Worm (Caenorhabditis elegans) whole organism, L3 larva: ENCODE results near the gene srd-43.

Source experiments
- ama-1 ChIP-seq: fragments of 150-350 bp; optimal IDR thresholded peaks from 2 replicates; lab custom pipeline; 2018
- lin-15B ChIP-seq: fragments of 150-350 bp; optimal IDR thresholded peaks from 2 replicates; lab custom pipeline; 2014; ENCODE audit warnings: missing biosample characterization, missing genetic modification characterization
- nhr-237 ChIP-seq: fragments of 150-350 bp; optimal IDR thresholded peaks from 2 replicates; lab custom pipeline; 2014; ENCODE audit warnings: missing biosample characterization, missing genetic modification characterization
- pha-4 ChIP-seq: fragments of 150-350 bp; optimal IDR thresholded peaks from 2 replicates; lab custom pipeline; 2014; ENCODE audit warnings: missing biosample characterization, missing genetic modification reagents, missing genetic modification characterization

- TF ChIP-seq pha-4 (tag; lab: Kevin White, UChicago) = no peak
- no peak for TF ChIP-seq ama-1 (lab: Kevin White, UChicago)
- TF ChIP-seq lin-15B (tag; lab: Kevin White, UChicago) = no peak
- TF ChIP-seq nhr-237 (tag; lab: Kevin White, UChicago) = no peak
These were observed 31.5 kb downstream of the srd-43 start, which contains the start of gene cyp-14A3 for ce11 chrX:13274102-13274501.
